Fruit fly (Drosophila melanogaster): Measurements from ENCODE around the gene Sema1a.

Gene Sema1a

DNA sequence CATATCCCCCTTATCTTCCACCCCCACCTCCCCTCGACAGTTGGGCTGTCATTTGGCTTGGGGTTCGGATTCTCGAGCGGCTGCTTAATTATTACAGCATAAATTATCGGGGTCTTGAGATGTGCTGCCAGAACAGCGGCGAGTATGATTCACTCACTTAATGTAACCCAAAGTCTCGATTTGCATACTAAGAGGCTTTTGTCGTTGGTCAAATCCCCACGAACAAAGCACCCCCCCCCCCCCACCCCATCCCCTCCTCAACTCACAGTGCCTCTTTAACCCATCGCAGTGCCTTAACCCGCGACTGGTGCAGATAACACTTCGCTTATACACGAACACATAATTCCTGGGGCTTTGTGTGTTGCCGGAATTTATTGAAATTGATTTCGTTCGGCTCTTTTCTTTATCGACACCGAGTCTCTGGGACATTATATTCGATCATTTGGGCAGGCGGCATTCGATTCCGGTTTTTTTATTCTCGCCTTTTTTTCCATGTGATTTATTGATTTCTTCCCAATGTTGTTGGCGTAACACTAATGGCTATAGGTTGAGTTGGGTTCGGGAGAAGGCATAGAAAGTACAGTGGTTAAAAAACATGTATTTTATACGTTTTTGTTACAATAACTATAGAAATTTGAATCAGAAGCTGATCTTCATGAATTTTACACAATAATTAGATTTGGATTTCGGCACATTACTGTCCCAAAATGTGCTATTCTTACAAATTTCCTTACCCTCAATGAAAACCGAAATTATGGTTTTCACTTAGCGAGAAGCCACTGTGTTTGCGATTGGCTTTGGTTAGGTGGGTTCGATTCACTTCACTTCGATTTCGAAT, 12.1 kb downstream of the Sema1a start (continued):
- TF ChIP-seq NfI (GFP tag; optimal IDR thresholded peaks at IDR 0.05): peak; percentile 43
- peak; percentile 9 for TF ChIP-seq CG8944 (GFP tag; optimal IDR thresholded peaks at IDR 0.05)
- no peak for TF ChIP-seq CG5953 (GFP tag; IDR thresholded peaks at IDR 0.05)
- TF ChIP-seq CG4820 (GFP tag; optimal IDR thresholded peaks at IDR 0.05): no peak
- no peak for TF ChIP-seq Ets97D (GFP tag; optimal IDR thresholded peaks at IDR 0.05)
- TF ChIP-seq Hr51 (GFP tag; optimal IDR thresholded peaks at IDR 0.05): peak in 1 of 2 experiments; percentile 13
- TF ChIP-seq Dll (GFP tag; IDR thresholded peaks at IDR 0.05; ENCODE audit: partially characterized antibody): no peak
- TF ChIP-seq CG6254 (GFP tag; optimal IDR thresholded peaks at IDR 0.05): peak; percentile 9
- TF ChIP-seq Bteb2 (GFP tag; optimal IDR thresholded peaks at IDR 0.05): peak; percentile 22
- peak; percentile 3 for TF ChIP-seq chn (GFP tag; optimal IDR thresholded peaks at IDR 0.05)
- TF ChIP-seq Ets65A (GFP tag): peak; percentile 85
- peak; percentile 44 for TF ChIP-seq dmrt99B (tag; optimal IDR thresholded peaks at IDR 0.05)
- TF ChIP-seq org-1 (GFP tag; optimal IDR thresholded peaks at IDR 0.05): peak; percentile 32
- TF ChIP-seq esg (GFP tag; conservative IDR thresholded peaks at IDR 0.05): 0 out of 2 replicates have a peak, but pooled peaks have one; percentile 22
- TF ChIP-seq nerfin-1 (tag; optimal IDR thresholded peaks at IDR 0.05): peak; percentile 37
- TF ChIP-seq Hr78 (GFP tag; optimal IDR thresholded peaks at IDR 0.05): peak in 1 of 2 experiments; percentile 45
- peak; percentile 29 to 49 for TF ChIP-seq Pdp1 (GFP tag; optimal IDR thresholded peaks at IDR 0.05)
- no peak for TF ChIP-seq CTCF (GFP tag; optimal IDR thresholded peaks at IDR 0.05)
- peak; percentile 56; the same call in 2 of the 3 replicates for TF ChIP-seq zfh1 (GFP tag; IDR thresholded peaks at IDR 0.05)
- peak; percentile 76 for TF ChIP-seq Hsf (GFP tag; optimal IDR thresholded peaks at IDR 0.05)
- no peak for TF ChIP-seq vnd (GFP tag; IDR thresholded peaks at IDR 0.05; ENCODE audit: partially characterized antibody)
- TF ChIP-seq HLH54F (GFP tag; optimal IDR thresholded peaks at IDR 0.05): peak; percentile 32
- peak; percentile 23 for TF ChIP-seq bab2 (GFP tag; optimal IDR thresholded peaks at IDR 0.05)
- no peak for TF ChIP-seq Doc3 (GFP tag; IDR thresholded peaks at IDR 0.05; ENCODE audit: partially characterized antibody)
- no peak for TF ChIP-seq shn (GFP tag; optimal IDR thresholded peaks at IDR 0.05)
- TF ChIP-seq ftz-f1 (GFP tag; optimal IDR thresholded peaks at IDR 0.05): no peak
- peak; percentile 30 for TF ChIP-seq CG18619 (GFP tag; optimal IDR thresholded peaks at IDR 0.05)
- peak; percentile 57 for TF ChIP-seq CG2712 (tag; optimal IDR thresholded peaks at IDR 0.05)
- TF ChIP-seq yki (optimal IDR thresholded peaks at IDR 0.05): no peak
- TF ChIP-seq disco-r (GFP tag; optimal IDR thresholded peaks at IDR 0.05): no peak
- peak in 1 of 2 experiments; percentile 63 for TF ChIP-seq bsh (GFP tag; optimal IDR thresholded peaks at IDR 0.05)
- peak; percentile 3; the same call in 1 of the 2 replicates for TF ChIP-seq CG6689 (GFP tag; IDR thresholded peaks at IDR 0.05)
- TF ChIP-seq dmrt11E (tag; optimal IDR thresholded peaks at IDR 0.05): peak; percentile 61
- no peak for TF ChIP-seq CG11456 (GFP tag; IDR thresholded peaks at IDR 0.05)
- TF ChIP-seq wor (GFP tag; IDR thresholded peaks at IDR 0.05): no peak
- no peak for TF ChIP-seq CG3065 (GFP tag; optimal IDR thresholded peaks at IDR 0.05)
- TF ChIP-seq pros (GFP tag; optimal IDR thresholded peaks at IDR 0.05): peak; percentile 42
- TF ChIP-seq lov (optimal IDR thresholded peaks at IDR 0.05): no peak
- TF ChIP-seq lov (GFP tag; IDR thresholded peaks at IDR 0.05): 0 out of 3 replicates have a peak, but pooled peaks have one; percentile 12
- TF ChIP-seq az2 (GFP tag; optimal IDR thresholded peaks at IDR 0.05): peak; percentile 72
- TF ChIP-seq prd (optimal IDR thresholded peaks at IDR 0.05): no peak
- TF ChIP-seq prd (GFP tag; IDR thresholded peaks at IDR 0.05): peak; percentile 53; the same call in 1 of the 3 replicates
- TF ChIP-seq CG17385 (GFP tag; optimal IDR thresholded peaks at IDR 0.05): peak; percentile 14
- TF ChIP-seq otp (GFP tag; IDR thresholded peaks at IDR 0.05): 0 out of 3 replicates have a peak, but pooled peaks have one; percentile 4
- peak; percentile 31 for TF ChIP-seq CG4707 (GFP tag; optimal IDR thresholded peaks at IDR 0.05)
- TF ChIP-seq CG8924 (tag; optimal IDR thresholded peaks at IDR 0.05): peak; percentile 66
- peak; percentile 56 for TF ChIP-seq CG17829 (tag; optimal IDR thresholded peaks at IDR 0.05)
- peak; percentile 71 for TF ChIP-seq Deaf1 (tag; optimal IDR thresholded peaks at IDR 0.05)
- peak; percentile 36; the same call in 1 of the 2 replicates for TF ChIP-seq lmd (GFP tag; IDR thresholded peaks at IDR 0.05)

Data from whole organism, embryonic.